Fruit fly (Drosophila melanogaster): Measurements from ENCODE around the gene Lam.

Gene Lam

dm6 chr2L:5541935-5542685 is at the start of gene Lam, which contains the start of gene Hel25E:
Gene Lam, plus strand, starts transcription at chr2L:5542480.
Gene Hel25E, minus strand, starts transcription at chr2L:5542314.
- no peak for TF ChIP-seq CG17801 (GFP tag; optimal IDR thresholded peaks at IDR 0.05; ENCODE audit: partially characterized antibody)

dm6 chr2L:5492924-5493323 is 49.4 kb upstream of the Lam start:
- no peak for TF ChIP-seq CG17801 (GFP tag; optimal IDR thresholded peaks at IDR 0.05; ENCODE audit: partially characterized antibody)

dm6 chr2L:5493907-5494404 is 48.3 kb upstream of the Lam start:
- no peak for TF ChIP-seq CG17801 (GFP tag; optimal IDR thresholded peaks at IDR 0.05; ENCODE audit: partially characterized antibody)

- no peak for TF ChIP-seq CG17801 (GFP tag; optimal IDR thresholded peaks at IDR 0.05; ENCODE audit: partially characterized antibody)
These were observed 47.4 kb upstream of the Lam start for dm6 chr2L:5494808-5495356.

- TF ChIP-seq CG17801 (GFP tag; optimal IDR thresholded peaks at IDR 0.05; ENCODE audit: partially characterized antibody) = no peak
These were observed 45.7 kb upstream of the Lam start for dm6 chr2L:5496468-5497093.

- TF ChIP-seq CG17801 (GFP tag; optimal IDR thresholded peaks at IDR 0.05; ENCODE audit: partially characterized antibody) = no peak
These were observed 42.8 kb upstream of the Lam start for dm6 chr2L:5499458-5499857.

- no peak for TF ChIP-seq CG17801 (GFP tag; optimal IDR thresholded peaks at IDR 0.05; ENCODE audit: partially characterized antibody)
These were observed 40.9 kb upstream of the Lam start for dm6 chr2L:5501335-5501734.

dm6 chr2L:5502868-5503267 is 39.4 kb upstream of the Lam start:
- no peak for TF ChIP-seq CG17801 (GFP tag; optimal IDR thresholded peaks at IDR 0.05; ENCODE audit: partially characterized antibody)

- no peak for TF ChIP-seq CG17801 (GFP tag; optimal IDR thresholded peaks at IDR 0.05; ENCODE audit: partially characterized antibody)
These were observed 37.1 kb upstream of the Lam start for dm6 chr2L:5505130-5505529.

- TF ChIP-seq CG17801 (GFP tag; optimal IDR thresholded peaks at IDR 0.05; ENCODE audit: partially characterized antibody) = no peak
These were observed 35.2 kb upstream of the Lam start for dm6 chr2L:5507082-5507481.

- TF ChIP-seq CG17801 (GFP tag; optimal IDR thresholded peaks at IDR 0.05; ENCODE audit: partially characterized antibody) = no peak
These were observed 34.3 kb upstream of the Lam start for dm6 chr2L:5507823-5508438.

dm6 chr2L:5514946-5515345 is 27.3 kb upstream of the Lam start:
- TF ChIP-seq CG17801 (GFP tag; optimal IDR thresholded peaks at IDR 0.05; ENCODE audit: partially characterized antibody) = no peak

dm6 chr2L:5517393-5517792 is 24.9 kb upstream of the Lam start, which contains the start of gene CG14020:
Gene CG14020, plus strand, starts transcription at chr2L:5517737.
- TF ChIP-seq CG17801 (GFP tag; optimal IDR thresholded peaks at IDR 0.05; ENCODE audit: partially characterized antibody) = no peak

dm6 chr2L:5519846-5520384 is 22.4 kb upstream of the Lam start, which contains the start of the genes CG7382 and cl:
Gene CG7382, minus strand, starts transcription at chr2L:5519896.
Gene cl, plus strand, starts transcription at chr2L:5520135.
- TF ChIP-seq CG17801 (GFP tag; optimal IDR thresholded peaks at IDR 0.05; ENCODE audit: partially characterized antibody) = no peak

- TF ChIP-seq CG17801 (GFP tag; optimal IDR thresholded peaks at IDR 0.05; ENCODE audit: partially characterized antibody) = no peak
These were observed 21.5 kb upstream of the Lam start for dm6 chr2L:5520757-5521156.
